Fruit fly (Drosophila melanogaster) whole organism, embryonic: ENCODE results near the gene CG12116.

Experiments used
- Ada2b ChIP-seq: fragments of 200-800 bp; sonication (Bioruptor generic); IDR thresholded peaks from 2 replicates; pipeline ENCODE4 v1.3.6; 2022; ENCODE audit warnings: missing biosample characterization, missing genetic modification characterization
- Asciz ChIP-seq: fragments of 200-800 bp; sonication (Bioruptor generic); optimal IDR thresholded peaks from 2 replicates; lab custom pipeline; 2017; ENCODE audit warnings: missing biosample characterization, mild to moderate bottlenecking, missing genetic modification characterization, missing genetic modification reagents
- Atf3 ChIP-seq: fragments of 200-800 bp; sonication (Bioruptor generic); optimal IDR thresholded peaks from 3 replicates; lab custom pipeline; 2016; ENCODE audit warnings: missing biosample characterization, missing genetic modification characterization
- Awh ChIP-seq: fragments of 200-800 bp; sonication (Bioruptor generic); IDR thresholded peaks from 2 replicates; pipeline ENCODE4, ENCODE4 v1.3.6; 2022; ENCODE audit warnings: missing biosample characterization, missing genetic modification characterization
- BtbVII ChIP-seq: fragments of 200-800 bp; sonication (Bioruptor generic); optimal IDR thresholded peaks from 3 replicates; lab custom pipeline; 2017; ENCODE audit warnings: missing biosample characterization, mild to moderate bottlenecking, missing genetic modification characterization
- Bteb2 ChIP-seq: fragments of 200-800 bp; sonication (Bioruptor generic); optimal IDR thresholded peaks from 2 replicates; lab custom pipeline; 2016; ENCODE audit warnings: missing biosample characterization, missing genetic modification characterization
- C15 ChIP-seq: fragments of 200-800 bp; sonication (Bioruptor generic); IDR thresholded peaks from 3 replicates; pipeline ENCODE4 v1.3.6; 2022; ENCODE audit warnings: missing biosample characterization, missing genetic modification characterization
- CG10979 ChIP-seq: fragments of 200-800 bp; sonication (Bioruptor generic); optimal IDR thresholded peaks from 2 replicates; lab custom pipeline; 2018; ENCODE audit warnings: missing biosample characterization, mild to moderate bottlenecking, missing genetic modification characterization, moderate library complexity
- CG11398 ChIP-seq: fragments of 200-800 bp; sonication (Bioruptor generic); optimal IDR thresholded peaks from 2 replicates; lab custom pipeline; 2016; ENCODE audit warnings: missing biosample characterization, missing genetic modification characterization
- CG12659 ChIP-seq: fragments of 200-800 bp; sonication (Bioruptor generic); optimal IDR thresholded peaks from 3 replicates; lab custom pipeline; 2017; ENCODE audit warnings: mild to moderate bottlenecking, missing biosample characterization, missing genetic modification reagents, missing genetic modification characterization
- CG15269 ChIP-seq: fragments of 200-800 bp; sonication (Bioruptor generic); optimal IDR thresholded peaks from 2 replicates; lab custom pipeline; 2018; ENCODE audit warnings: missing biosample characterization, mild to moderate bottlenecking, missing genetic modification characterization, moderate library complexity
- CG15696 ChIP-seq: fragments of 200-800 bp; sonication (Bioruptor generic); optimal IDR thresholded peaks from 2 replicates; lab custom pipeline; 2019; ENCODE audit warnings: missing biosample characterization, mild to moderate bottlenecking, missing genetic modification characterization, moderate library complexity
- CG1647 ChIP-seq: fragments of 200-800 bp; sonication (Bioruptor generic); optimal IDR thresholded peaks from 3 replicates; lab custom pipeline; 2016; ENCODE audit warnings: missing biosample characterization, missing genetic modification characterization
- CG16813 ChIP-seq: fragments of 200-800 bp; sonication (Bioruptor generic); IDR thresholded peaks from 3 replicates; pipeline ENCODE4 v1.3.6; 2022; ENCODE audit warnings: missing biosample characterization, missing genetic modification characterization; ENCODE audit not compliant: partially characterized antibody
- CG17829 ChIP-seq: fragments of 200-800 bp; optimal IDR thresholded peaks from 2 replicates; lab custom pipeline; 2019; ENCODE audit warnings: missing biosample characterization, mild to moderate bottlenecking, missing genetic modification characterization, moderate library complexity
- CG2712 ChIP-seq: fragments of 200-800 bp; optimal IDR thresholded peaks from 3 replicates; lab custom pipeline; 2019; ENCODE audit warnings: missing biosample characterization, mild to moderate bottlenecking, missing genetic modification characterization, moderate library complexity
- CG3163 ChIP-seq: fragments of 200-800 bp; sonication (Bioruptor generic); optimal IDR thresholded peaks from 3 replicates; lab custom pipeline; 2016; ENCODE audit warnings: missing biosample characterization, missing genetic modification characterization
- CG34224 ChIP-seq: fragments of 200-800 bp; sonication (Bioruptor generic); IDR thresholded peaks from 3 replicates; pipeline ENCODE4 v1.3.6; 2022; ENCODE audit warnings: missing biosample characterization, missing genetic modification characterization; ENCODE audit not compliant: partially characterized antibody
- CG6689 ChIP-seq: fragments of 200-800 bp; sonication (Bioruptor generic); IDR thresholded peaks from 2 replicates; pipeline ENCODE4 v1.3.6; 2022; ENCODE audit warnings: missing biosample characterization, missing genetic modification characterization
- CG6813 ChIP-seq: fragments of 200-800 bp; sonication (Bioruptor generic); optimal IDR thresholded peaks from 2 replicates; lab custom pipeline; 2017; ENCODE audit warnings: missing biosample characterization, missing genetic modification characterization, mild to moderate bottlenecking, moderate library complexity, missing genetic modification reagents
- CG6854 ChIP-seq: fragments of 200-800 bp; sonication (Bioruptor generic); optimal IDR thresholded peaks from 3 replicates; lab custom pipeline; 2017; ENCODE audit warnings: missing biosample characterization, mild to moderate bottlenecking, missing genetic modification characterization
- CHES-1-like ChIP-seq: fragments of 200-800 bp; sonication (Bioruptor generic); optimal IDR thresholded peaks from 2 replicates; lab custom pipeline; 2016; ENCODE audit warnings: missing biosample characterization, missing genetic modification characterization
- Deaf1 ChIP-seq: fragments of 200-800 bp; optimal IDR thresholded peaks from 3 replicates; lab custom pipeline; 2019; ENCODE audit warnings: missing biosample characterization, mild to moderate bottlenecking, missing genetic modification characterization, moderate library complexity
- Dll ChIP-seq: fragments of 200-800 bp; sonication (Bioruptor generic); IDR thresholded peaks from 4 replicates; pipeline ENCODE4 v1.3.6; 2022; ENCODE audit warnings: missing biosample characterization, missing genetic modification characterization; ENCODE audit not compliant: partially characterized antibody
- Doc2 ChIP-seq: fragments of 200-800 bp; sonication (Bioruptor generic); IDR thresholded peaks from 2 replicates; pipeline ENCODE4 v1.3.6; 2022; ENCODE audit warnings: missing biosample characterization, missing genetic modification characterization
- Elba2 ChIP-seq: fragments of 200-800 bp; sonication (Bioruptor generic); optimal IDR thresholded peaks from 3 replicates; lab custom pipeline; 2016; ENCODE audit warnings: missing biosample characterization, missing genetic modification characterization
- Ets97D ChIP-seq: fragments of 200-800 bp; sonication (Bioruptor generic); optimal IDR thresholded peaks from 3 replicates; lab custom pipeline; 2016; ENCODE audit warnings: missing biosample characterization, missing genetic modification characterization
- Fer3 ChIP-seq: fragments of 200-800 bp; sonication (Bioruptor generic); optimal IDR thresholded peaks from 2 replicates; lab custom pipeline; 2018; ENCODE audit warnings: missing biosample characterization, mild to moderate bottlenecking, missing genetic modification characterization, moderate library complexity
- Hr51 ChIP-seq, 2 experiments: fragments of 200-800 bp; sonication (Bioruptor generic); optimal IDR thresholded peaks; 2 replicates in 1 of 2; 3 replicates in 1 of 2; lab custom pipeline; 2016 to 2018; ENCODE audit warnings: missing biosample characterization in 2 of 2, missing genetic modification characterization in 2 of 2, mild to moderate bottlenecking in 1 of 2, moderate library complexity in 1 of 2
- Lpt ChIP-seq: fragments of >200 bp; optimal IDR thresholded peaks from 2 replicates; lab custom pipeline; 2018; ENCODE audit warnings: missing biosample characterization, missing genetic modification characterization
- MTF-1 ChIP-seq: fragments of 200-800 bp; sonication (Bioruptor generic); optimal IDR thresholded peaks from 2 replicates; lab custom pipeline; 2018; ENCODE audit warnings: missing biosample characterization, mild to moderate bottlenecking, missing genetic modification characterization, borderline replicate concordance
- Mad ChIP-seq: fragments of 200-800 bp; sonication (Bioruptor generic); optimal IDR thresholded peaks from 2 replicates; lab custom pipeline; 2016; ENCODE audit warnings: missing biosample characterization, missing genetic modification characterization
- Meics ChIP-seq: fragments of 200-800 bp; sonication (Bioruptor generic); optimal IDR thresholded peaks from 2 replicates; lab custom pipeline; 2017; ENCODE audit warnings: missing biosample characterization, mild to moderate bottlenecking, missing genetic modification characterization
- Myb ChIP-seq: fragments of 200-800 bp; sonication (Bioruptor generic); optimal IDR thresholded peaks from 2 replicates; lab custom pipeline; 2016; ENCODE audit warnings: missing biosample characterization, missing genetic modification characterization
- Poxn ChIP-seq: fragments of 200-800 bp; sonication (Bioruptor generic); IDR thresholded peaks from 2 replicates; pipeline ENCODE4 v1.3.6; 2022; ENCODE audit warnings: missing biosample characterization, missing genetic modification characterization
- Xrp1 ChIP-seq: fragments of 200-800 bp; sonication (Bioruptor generic); IDR thresholded peaks from 2 replicates; pipeline ENCODE4 v1.3.6; 2022; ENCODE audit warnings: missing biosample characterization, missing genetic modification characterization
- bigmax ChIP-seq: fragments of 200-800 bp; sonication (Bioruptor generic); optimal IDR thresholded peaks from 2 replicates; lab custom pipeline; 2018; ENCODE audit warnings: missing biosample characterization, mild to moderate bottlenecking, missing genetic modification characterization
- dmrt11E ChIP-seq: fragments of 200-800 bp; sonication (Bioruptor generic); optimal IDR thresholded peaks from 3 replicates; lab custom pipeline; 2018; ENCODE audit warnings: missing biosample characterization, mild to moderate bottlenecking, missing genetic modification characterization, moderate library complexity
- eve ChIP-seq, 2 experiments: fragments of >200 bp; optimal IDR thresholded peaks; 2 replicates each; lab custom pipeline; 2017; ENCODE audit warnings: missing biosample characterization in 2 of 2, missing genetic modification characterization in 2 of 2
- eyg ChIP-seq: fragments of 200-800 bp; sonication (Bioruptor generic); optimal IDR thresholded peaks from 3 replicates; lab custom pipeline; 2016; ENCODE audit warnings: missing biosample characterization, missing genetic modification characterization
- jumu ChIP-seq: fragments of 200-800 bp; sonication (Bioruptor generic); optimal IDR thresholded peaks from 3 replicates; lab custom pipeline; 2016; ENCODE audit warnings: missing biosample characterization, missing genetic modification characterization
- kah ChIP-seq: fragments of 200-800 bp; sonication (Bioruptor generic); optimal IDR thresholded peaks from 2 replicates; lab custom pipeline; 2018; ENCODE audit warnings: missing biosample characterization, mild to moderate bottlenecking, missing genetic modification characterization
- nom ChIP-seq: fragments of 200-800 bp; sonication (Bioruptor generic); optimal IDR thresholded peaks from 2 replicates; lab custom pipeline; 2017; ENCODE audit warnings: missing biosample characterization, missing genetic modification characterization, mild to moderate bottlenecking, moderate library complexity, missing genetic modification reagents
- peb ChIP-seq: fragments of 200-800 bp; sonication (Bioruptor generic); IDR thresholded peaks from 2 replicates; pipeline ENCODE4 v1.3.6; 2022; ENCODE audit warnings: missing biosample characterization, missing genetic modification characterization
- psq ChIP-seq: fragments of 200-800 bp; sonication (Bioruptor generic); optimal IDR thresholded peaks from 2 replicates; lab custom pipeline; 2017; ENCODE audit warnings: missing biosample characterization, missing genetic modification characterization
- scrt ChIP-seq: fragments of 200-800 bp; sonication (Bioruptor generic); optimal IDR thresholded peaks from 2 replicates; lab custom pipeline; 2018; ENCODE audit warnings: missing biosample characterization, mild to moderate bottlenecking, missing genetic modification characterization, moderate library complexity
- sd ChIP-seq: fragments of 200-800 bp; sonication (Bioruptor generic); optimal IDR thresholded peaks from 3 replicates; lab custom pipeline; 2018; ENCODE audit warnings: missing biosample characterization, mild to moderate bottlenecking, missing genetic modification characterization, moderate library complexity
- sim ChIP-seq: fragments of 200-800 bp; sonication (Bioruptor generic); IDR thresholded peaks from 2 replicates; pipeline ENCODE4 v1.3.6; 2022; ENCODE audit warnings: missing biosample characterization, missing genetic modification characterization
- tll ChIP-seq, 2 experiments: fragments of 200-800 bp in 1 of 2; fragments of >200 bp in 1 of 2; sonication (Bioruptor generic) in 1 of 2; optimal IDR thresholded peaks; 2 replicates each; lab custom pipeline; 2017 to 2019; ENCODE audit warnings: missing biosample characterization in 2 of 2, missing genetic modification characterization in 2 of 2, mild to moderate bottlenecking in 1 of 2, moderate library complexity in 1 of 2
- zen ChIP-seq: fragments of 200-800 bp; sonication (Bioruptor generic); optimal IDR thresholded peaks from 3 replicates; lab custom pipeline; 2018; ENCODE audit warnings: missing biosample characterization, mild to moderate bottlenecking, missing genetic modification characterization, moderate library complexity

CG12116 gene

DNA sequence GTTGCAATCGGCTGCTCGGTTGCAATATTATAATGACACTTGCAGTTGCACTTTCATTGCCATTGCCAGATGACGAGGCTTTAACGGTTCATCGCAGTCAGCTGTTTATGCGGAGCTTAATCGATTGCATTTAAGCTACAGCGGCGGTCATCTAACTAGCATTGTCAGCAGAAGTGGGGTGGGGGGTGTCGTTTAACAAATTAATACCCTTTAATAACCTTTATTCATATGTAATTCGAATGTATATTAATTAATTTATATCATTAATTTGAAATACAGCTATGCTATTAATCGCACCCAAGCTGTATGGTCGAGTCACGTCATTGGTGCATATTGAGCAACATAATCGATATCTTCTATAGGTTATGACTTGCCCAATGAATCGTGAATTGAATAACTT lies 24.0 kb upstream of the CG12116 start (continued):
- TF ChIP-seq peb (GFP tag; lab: Robert Waterston, UW) = peak; percentile 78; the same call in 1 of the 2 replicates
- TF ChIP-seq CG3163 = no peak
- no peak for TF ChIP-seq Mad (GFP tag; lab: Kevin White, UChicago)
- TF ChIP-seq Ets97D = no peak
- TF ChIP-seq sim = peak; percentile 78
- peak; percentile 69 for TF ChIP-seq CG6813 (GFP tag; lab: Kevin White, UChicago)
- TF ChIP-seq Doc2 (GFP tag; lab: Robert Waterston, UW) = 0 out of 2 replicates have a peak, but pooled peaks have one; percentile 22
- peak; percentile 5 for TF ChIP-seq psq
- TF ChIP-seq CHES-1-like (GFP tag; lab: Kevin White, UChicago) = no peak
- TF ChIP-seq CG16813 (GFP tag; lab: Robert Waterston, UW) = no peak
- TF ChIP-seq eyg (GFP tag; lab: Kevin White, UChicago) = no peak
- TF ChIP-seq Fer3 = peak; percentile 70
- TF ChIP-seq Hr51 (GFP tag; optimal IDR thresholded peaks at IDR 0.05; lab: Kevin White, UChicago) = peak in 1 of 2 experiments; percentile 89
- TF ChIP-seq CG6689 (GFP tag; lab: Robert Waterston, UW) = peak; percentile 89
- peak; percentile 37 for TF ChIP-seq nom (GFP tag; lab: Kevin White, UChicago)
- peak; percentile 80 for TF ChIP-seq CG10979 (tag; lab: Kevin White, UChicago)
- peak; percentile 46 for TF ChIP-seq Meics (GFP tag; lab: Kevin White, UChicago)
- no peak for TF ChIP-seq Elba2 (GFP tag; lab: Kevin White, UChicago)
- TF ChIP-seq Xrp1 (GFP tag; lab: Robert Waterston, UW) = peak; percentile 83
- TF ChIP-seq Ada2b = peak; percentile 90
- TF ChIP-seq bigmax = no peak
- TF ChIP-seq kah (GFP tag; lab: Kevin White, UChicago) = peak; percentile 86
- TF ChIP-seq Atf3 (GFP tag; lab: Kevin White, UChicago) = no peak
- TF ChIP-seq zen (tag; lab: Kevin White, UChicago) = peak; percentile 45
- peak; percentile 86 for TF ChIP-seq Awh (GFP tag; lab: Robert Waterston, UW)
- peak; percentile 72 for TF ChIP-seq MTF-1
- TF ChIP-seq CG15269 (tag; lab: Kevin White, UChicago) = peak; percentile 87
- no peak for TF ChIP-seq Lpt (GFP tag; lab: Kevin White, UChicago)
- TF ChIP-seq jumu = no peak
- TF ChIP-seq Deaf1 = peak; percentile 20
- TF ChIP-seq dmrt11E (tag; lab: Kevin White, UChicago) = peak; percentile 39
- TF ChIP-seq CG1647 (GFP tag; lab: Kevin White, UChicago) = peak; percentile 48
- peak; percentile 62 for TF ChIP-seq BtbVII
- no peak for TF ChIP-seq Dll (GFP tag; lab: Robert Waterston, UW)
- TF ChIP-seq CG34224 (GFP tag; lab: Robert Waterston, UW) = no peak
- no peak for TF ChIP-seq Bteb2 (GFP tag; lab: Kevin White, UChicago)
- TF ChIP-seq CG15696 = no peak
- no peak for TF ChIP-seq C15 (GFP tag; lab: Robert Waterston, UW)
- peak; percentile 75 for TF ChIP-seq Asciz (GFP tag; lab: Kevin White, UChicago)
- TF ChIP-seq scrt (GFP tag; lab: Kevin White, UChicago) = peak; percentile 27
- TF ChIP-seq CG17829 (tag; lab: Kevin White, UChicago) = peak; percentile 73
- no peak for TF ChIP-seq CG11398 (GFP tag; lab: Kevin White, UChicago)
- no peak for TF ChIP-seq CG6854
- TF ChIP-seq CG12659 = peak; percentile 55
- no peak for TF ChIP-seq Poxn (GFP tag; lab: Robert Waterston, UW)
- peak in 1 of 2 experiments; percentile 79 for TF ChIP-seq eve (GFP tag; optimal IDR thresholded peaks at IDR 0.05; lab: Kevin White, UChicago)
- no peak for TF ChIP-seq tll (GFP tag; optimal IDR thresholded peaks at IDR 0.05; lab: Kevin White, UChicago)
- TF ChIP-seq sd (tag; lab: Kevin White, UChicago) = no peak
- TF ChIP-seq Myb = no peak
- TF ChIP-seq CG2712 (tag; lab: Kevin White, UChicago) = peak; percentile 81
